Worm (Caenorhabditis elegans): Measurements from ENCODE around the gene sfxn-1.3.
A peak's percentile ranks its signal among the peaks of the same experiment; 100 is the strongest.
"Not testable (repeated sequence)": the region's sequence is repeated elsewhere in the genome, so short reads cannot be mapped to it uniquely, and the experiment has no call there.

Gene sfxn-1.3

DNA sequence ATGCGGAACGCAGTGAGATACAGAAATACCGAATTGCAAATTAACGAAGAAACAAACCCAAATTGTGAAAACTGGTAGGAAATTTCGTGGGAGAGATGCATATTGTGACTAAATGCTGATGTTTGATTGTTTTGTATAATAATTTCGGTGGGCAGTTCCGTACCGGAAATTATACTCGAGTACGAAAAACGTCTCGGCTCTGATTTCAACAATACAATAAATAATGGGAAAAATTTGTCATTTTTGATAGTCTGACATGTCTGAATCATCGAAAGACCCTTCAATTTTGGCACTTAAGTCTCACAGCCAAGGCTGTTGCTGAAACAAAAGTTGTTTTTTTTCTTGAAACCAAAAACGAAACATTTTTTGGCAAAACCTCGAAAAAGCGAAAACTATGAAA lies 25.4 kb downstream of the sfxn-1.3 start, which contains the start of gene str-43:
Gene str-43, minus strand, starts transcription at position 101 of the 400 bp plus-strand sequence.
- TF ChIP-seq nhr-12 (tag; optimal IDR thresholded peaks at IDR 0.05) = no peak
- TF ChIP-seq jun-1 (tag; optimal IDR thresholded peaks at IDR 0.05) = no peak
- no peak for TF ChIP-seq hpl-2 (GFP tag; optimal IDR thresholded peaks at IDR 0.05)
- TF ChIP-seq hlh-4 (tag; optimal IDR thresholded peaks at IDR 0.05) = no peak
- no peak for TF ChIP-seq ama-1 (optimal IDR thresholded peaks at IDR 0.05)
- no peak for TF ChIP-seq grh-1 (GFP tag; IDR thresholded peaks at IDR 0.05)
- TF ChIP-seq rnt-1 (tag; optimal IDR thresholded peaks at IDR 0.05) = no peak

DNA sequence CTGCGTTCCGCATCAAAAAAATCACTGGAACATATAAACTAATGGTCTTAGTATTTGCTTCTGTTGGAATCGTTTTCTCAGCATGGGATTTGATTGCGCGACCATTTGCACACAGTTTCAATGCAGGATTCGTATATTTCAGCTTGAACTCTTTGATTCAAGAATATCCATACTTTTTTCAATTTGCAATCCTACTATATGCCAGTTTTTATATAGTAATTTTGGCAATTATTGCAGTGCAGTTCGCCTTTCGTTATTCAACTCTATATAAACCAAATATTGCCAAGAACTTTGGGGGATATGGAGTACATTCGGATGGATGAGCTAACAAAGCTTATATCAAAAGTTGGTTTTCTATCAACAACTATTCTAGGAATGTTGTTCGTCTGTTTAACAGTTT lies 26.3 kb downstream of the sfxn-1.3 start, which contains the start of gene str-5:
Gene str-5, plus strand, starts transcription at position 301 of the 400 bp plus-strand sequence.
- TF ChIP-seq C34B4.2, rnt-1, lin-15B (tag; optimal IDR thresholded peaks at IDR 0.05): not testable (repeated sequence)

DNA sequence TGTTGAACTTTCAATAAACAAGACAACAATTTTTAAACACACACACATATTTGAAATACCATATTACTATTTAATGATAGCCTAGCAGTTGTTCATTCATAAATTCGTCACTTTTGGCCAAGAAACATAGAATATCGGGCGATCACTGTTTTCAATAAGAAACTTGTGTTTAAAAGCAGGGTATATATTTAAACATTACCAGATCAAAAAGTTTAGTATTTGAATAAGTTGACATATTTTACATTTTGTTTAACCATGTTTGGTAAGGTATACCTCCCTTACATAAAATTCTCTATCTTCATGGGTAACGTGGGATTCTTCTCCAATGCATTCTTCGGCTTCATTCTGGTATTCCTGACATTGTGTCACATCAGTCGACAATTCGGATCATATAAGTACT lies 28.1 kb downstream of the sfxn-1.3 start, which contains the start of gene str-8:
Gene str-8, plus strand, starts transcription at position 301 of the 400 bp plus-strand sequence.
- TF ChIP-seq ztf-11 (tag; optimal IDR thresholded peaks at IDR 0.05); unc-98 (GFP tag; IDR thresholded peaks at IDR 0.05); lsy-2 (tag; optimal IDR thresholded peaks at IDR 0.05): not testable (repeated sequence)

DNA sequence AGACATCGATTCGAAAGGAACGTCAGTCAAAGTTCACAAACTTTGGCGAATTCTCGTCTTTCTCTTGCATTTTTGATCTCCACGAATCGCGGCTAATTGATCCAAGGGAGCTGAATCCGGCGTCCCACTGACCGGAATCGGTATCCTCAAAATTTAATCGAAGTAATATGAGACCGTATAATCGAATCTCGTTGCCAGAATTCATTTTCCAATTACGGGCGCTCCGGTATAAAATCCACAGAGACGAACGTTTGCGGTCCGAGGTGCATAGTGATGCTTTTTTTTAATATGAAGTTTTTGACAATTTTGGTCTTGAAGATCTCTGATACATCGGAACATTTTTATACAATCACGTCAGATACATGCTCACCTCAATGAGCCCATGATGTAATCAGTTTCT lies 31.0 kb downstream of the sfxn-1.3 start:
- TF ChIP-seq ceh-88 (GFP tag; IDR thresholded peaks at IDR 0.05) = no peak
- TF ChIP-seq snu-23 (GFP tag; optimal IDR thresholded peaks at IDR 0.05) = no peak
- TF ChIP-seq pqm-1 (tag; optimal IDR thresholded peaks at IDR 0.05) = no peak
- TF ChIP-seq zip-4 (GFP tag; optimal IDR thresholded peaks at IDR 0.05) = no peak
- TF ChIP-seq ztf-11 (tag; optimal IDR thresholded peaks at IDR 0.05) = no peak
- no peak for TF ChIP-seq skn-1 (tag; optimal IDR thresholded peaks at IDR 0.05)
- no peak for TF ChIP-seq fkh-4 (tag; optimal IDR thresholded peaks at IDR 0.05; ENCODE audit: borderline replicate concordance)
- TF ChIP-seq nhr-76 (tag; optimal IDR thresholded peaks at IDR 0.05) = no peak
- TF ChIP-seq vab-15 (tag; optimal IDR thresholded peaks at IDR 0.05) = no peak
- no peak for TF ChIP-seq efl-3 (GFP tag; optimal IDR thresholded peaks at IDR 0.05)

DNA sequence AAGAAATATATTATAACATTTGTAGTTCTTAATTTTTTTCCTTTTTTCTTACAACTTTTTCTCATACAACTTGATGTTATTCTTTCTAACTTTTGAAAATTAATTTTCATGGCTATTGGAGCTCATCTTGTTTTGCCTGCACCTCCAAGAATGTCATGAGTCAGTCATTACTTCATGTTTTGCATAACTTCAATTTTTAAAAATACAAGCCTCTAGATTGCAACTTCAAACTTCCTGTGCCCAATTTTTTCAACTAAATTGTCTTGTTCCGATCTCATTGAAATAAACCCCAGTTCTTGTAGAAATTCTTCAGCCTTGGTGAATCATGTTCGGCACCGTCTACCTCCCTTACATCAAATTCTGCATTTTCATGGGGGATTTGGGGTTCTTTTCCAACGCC lies 31.8 kb downstream of the sfxn-1.3 start, which contains the start of gene str-9:
Gene str-9, plus strand, starts transcription at position 301 of the 400 bp plus-strand sequence.
- no peak for TF ChIP-seq pqm-1 (tag; optimal IDR thresholded peaks at IDR 0.05)
- no peak for TF ChIP-seq dpl-1 (GFP tag; optimal IDR thresholded peaks at IDR 0.05)
- no peak for TF ChIP-seq mab-9 (GFP tag; IDR thresholded peaks at IDR 0.05)
- TF ChIP-seq mdl-1 (tag; optimal IDR thresholded peaks at IDR 0.05) = no peak
- no peak for TF ChIP-seq ztf-4 (tag; optimal IDR thresholded peaks at IDR 0.05)
- no peak for TF ChIP-seq fkh-10 (GFP tag; optimal IDR thresholded peaks at IDR 0.05)
- no peak for TF ChIP-seq skn-1 (tag; optimal IDR thresholded peaks at IDR 0.05)
- TF ChIP-seq nhr-77 (tag; optimal IDR thresholded peaks at IDR 0.05) = no peak
- no peak for TF ChIP-seq nhr-90 (tag; optimal IDR thresholded peaks at IDR 0.05; ENCODE audit: poor library complexity)
- no peak for TF ChIP-seq sup-37 (GFP tag; optimal IDR thresholded peaks at IDR 0.05)

DNA sequence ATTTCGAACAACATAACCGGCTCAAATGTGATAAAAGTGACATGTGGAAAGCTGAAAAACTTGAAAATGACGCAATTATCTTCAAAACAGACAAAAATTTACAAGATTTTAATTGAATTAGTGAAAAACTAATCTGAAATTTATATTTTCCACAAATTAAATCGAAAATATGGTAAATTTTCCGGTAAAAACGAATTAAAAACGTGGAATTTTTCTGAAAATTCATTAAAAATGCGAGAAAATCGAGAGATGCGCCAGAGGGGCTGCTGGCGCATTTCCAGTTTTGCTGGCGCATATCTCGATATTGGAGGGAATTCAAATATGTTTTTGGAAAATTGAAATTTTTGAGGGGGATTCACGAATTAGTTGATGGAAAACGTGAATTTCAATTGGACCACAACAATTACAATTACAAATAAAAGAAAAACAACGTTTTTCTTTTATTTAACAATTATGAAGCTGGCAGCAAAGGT lies 39.5 kb downstream of the sfxn-1.3 start, which contains the start of the genes haf-3 and F57A10.2:
Gene haf-3, minus strand, starts transcription at position 51 of the 473 bp plus-strand sequence.
Gene F57A10.2, plus strand, starts transcription at position 454 of the 473 bp plus-strand sequence.
- TF ChIP-seq fkh-8 (tag; optimal IDR thresholded peaks at IDR 0.05) = peak; percentile 92
- TF ChIP-seq lin-13 (GFP tag; optimal IDR thresholded peaks at IDR 0.05) = peak; percentile 91
- no peak for TF ChIP-seq unc-98 (GFP tag; IDR thresholded peaks at IDR 0.05)
- peak; percentile 66 for TF ChIP-seq F16B12.6 (tag; optimal IDR thresholded peaks at IDR 0.05)
- TF ChIP-seq nhr-12 (tag; optimal IDR thresholded peaks at IDR 0.05) = no peak
- peak; percentile 82 for TF ChIP-seq nhr-77 (tag; optimal IDR thresholded peaks at IDR 0.05)
- TF ChIP-seq nhr-11 (tag; optimal IDR thresholded peaks at IDR 0.05) = peak; percentile 90
- peak; percentile 39 for TF ChIP-seq nhr-28 (tag; optimal IDR thresholded peaks at IDR 0.05)
- TF ChIP-seq nhr-20 (tag; optimal IDR thresholded peaks at IDR 0.05) = peak; percentile 95
- peak; percentile 94 to 95 for TF ChIP-seq lsy-2 (tag; optimal IDR thresholded peaks at IDR 0.05)
- TF ChIP-seq rnt-1 (tag; optimal IDR thresholded peaks at IDR 0.05) = peak; percentile 97
- peak; percentile 50 for TF ChIP-seq nhr-237 (tag; optimal IDR thresholded peaks at IDR 0.05)
- peak; percentile 85 for TF ChIP-seq zip-4 (GFP tag; optimal IDR thresholded peaks at IDR 0.05)
- TF ChIP-seq nhr-85 (tag) = peak; percentile 98
- peak; percentile 94 for TF ChIP-seq tbx-2 (tag; optimal IDR thresholded peaks at IDR 0.05)
- TF ChIP-seq aly-2 (tag; optimal IDR thresholded peaks at IDR 0.05) = peak; percentile 87
- TF ChIP-seq unc-130 (tag; optimal IDR thresholded peaks at IDR 0.05) = peak; percentile 90
- peak; percentile 54 for TF ChIP-seq aha-1 (tag; optimal IDR thresholded peaks at IDR 0.05)
- TF ChIP-seq lin-15B (tag; optimal IDR thresholded peaks at IDR 0.05) = peak; percentile 88
- no peak for TF ChIP-seq Y116A8C.19 (tag; optimal IDR thresholded peaks at IDR 0.05; ENCODE audit: borderline replicate concordance)
- peak; percentile 96 for TF ChIP-seq nhr-71 (tag; optimal IDR thresholded peaks at IDR 0.05)
